Worm (Caenorhabditis elegans) whole organism, L2 larva: ENCODE results near the gene dsb-2.

Experiments
- R02D3.7 ChIP-seq: fragments of 150-350 bp; optimal IDR thresholded peaks from 2 replicates; lab custom pipeline; 2014; ENCODE audit warnings: missing biosample characterization, missing genetic modification characterization
- Y55F3AM.14 ChIP-seq: fragments of 200-800 bp; sonication (Bioruptor generic); optimal IDR thresholded peaks from 2 replicates; lab custom pipeline; 2018; ENCODE audit warnings: mild to moderate bottlenecking, missing genetic modification characterization, missing compliant biosample characterization
- ama-1 ChIP-seq: fragments of 150-350 bp; optimal IDR thresholded peaks from 2 replicates; lab custom pipeline; 2018; ENCODE audit warnings: inconsistent platforms
- ceh-16 ChIP-seq: fragments of 150-350 bp; optimal IDR thresholded peaks from 2 replicates; lab custom pipeline; 2014; ENCODE audit warnings: missing biosample characterization, missing genetic modification characterization
- egl-27 ChIP-seq: sonication (generic microtip); optimal IDR thresholded peaks from 3 replicates; lab custom pipeline; 2017; ENCODE audit warnings: missing biosample characterization, missing genetic modification reagents, missing genetic modification characterization
- lin-13 ChIP-seq: fragments of 150-350 bp; optimal IDR thresholded peaks from 2 replicates; lab custom pipeline; 2014; ENCODE audit warnings: missing biosample characterization, missing genetic modification reagents, missing genetic modification characterization
- lsy-2 ChIP-seq, 2 experiments: fragments of 150-350 bp in 1 of 2; sonication (generic microtip) in 1 of 2; optimal IDR thresholded peaks; 2 replicates each; lab custom pipeline; 2014 to 2017; ENCODE audit warnings: missing biosample characterization in 2 of 2, missing genetic modification characterization in 2 of 2
- nhr-25 ChIP-seq: fragments of 150-350 bp; sonication (generic microtip); optimal IDR thresholded peaks from 3 replicates; lab custom pipeline; 2014; ENCODE audit warnings: missing biosample characterization, missing genetic modification characterization
- peb-1 ChIP-seq: fragments of 150-350 bp; optimal IDR thresholded peaks from 2 replicates; lab custom pipeline; 2014; ENCODE audit warnings: missing biosample characterization, missing genetic modification characterization
- sma-9 ChIP-seq, 2 experiments: fragments of 150-350 bp in 1 of 2; sonication (generic microtip) in 1 of 2; optimal IDR thresholded peaks; 2 replicates each; lab custom pipeline; 2014 to 2016; ENCODE audit warnings: missing genetic modification characterization in 2 of 2, mild to moderate bottlenecking in 1 of 2, missing biosample characterization in 1 of 2, missing compliant biosample characterization in 1 of 2, missing genetic modification reagents in 1 of 2, moderate library complexity in 1 of 2
- snpc-4 ChIP-seq: fragments of 150-350 bp; optimal IDR thresholded peaks from 2 replicates; lab custom pipeline; 2014; ENCODE audit warnings: missing biosample characterization, missing genetic modification characterization
- unc-39 ChIP-seq: fragments of 150-350 bp; optimal IDR thresholded peaks from 2 replicates; lab custom pipeline; 2014; ENCODE audit warnings: missing biosample characterization, missing genetic modification characterization
- ztf-11 ChIP-seq: sonication (generic microtip); optimal IDR thresholded peaks from 2 replicates; lab custom pipeline; 2017; ENCODE audit warnings: missing biosample characterization, missing genetic modification characterization
- ztf-4 ChIP-seq: fragments of 150-350 bp; optimal IDR thresholded peaks from 2 replicates; lab custom pipeline; 2014; ENCODE audit warnings: missing biosample characterization, missing genetic modification characterization

ce11 chrII:14416988-14417387, 6.1 kb downstream of the dsb-2 start:
- TF ChIP-seq snpc-4 (tag; lab: Kevin White, UChicago) (peak; percentile 43), Y55F3AM.14 (GFP tag; lab: Kevin White, UChicago) (no peak), peb-1 (tag; lab: Kevin White, UChicago) (no peak), ceh-16 (tag; lab: Kevin White, UChicago) (no peak), lin-13 (no peak), ztf-4 (no peak), sma-9 (GFP tag; optimal IDR thresholded peaks at IDR 0.05; lab: Kevin White, UChicago) (no peak), sma-9 (tag; optimal IDR thresholded peaks at IDR 0.05; lab: Kevin White, UChicago) (no peak), egl-27 (tag; lab: Kevin White, UChicago) (no peak), ztf-11 (tag; lab: Kevin White, UChicago) (no peak), nhr-25 (tag; lab: Kevin White, UChicago) (no peak), unc-39 (no peak), lsy-2 (tag; optimal IDR thresholded peaks at IDR 0.05; lab: Kevin White, UChicago) (no peak), R02D3.7 (no peak), ama-1 (lab: Kevin White, UChicago) (no peak)
